Worm (Caenorhabditis elegans): ENCODE data around the gene T19C3.7.
"Not testable (repeated sequence)": the region's sequence is repeated elsewhere in the genome, so short reads cannot be mapped to it uniquely, and the experiment has no call there.

Gene T19C3.7

DNA sequence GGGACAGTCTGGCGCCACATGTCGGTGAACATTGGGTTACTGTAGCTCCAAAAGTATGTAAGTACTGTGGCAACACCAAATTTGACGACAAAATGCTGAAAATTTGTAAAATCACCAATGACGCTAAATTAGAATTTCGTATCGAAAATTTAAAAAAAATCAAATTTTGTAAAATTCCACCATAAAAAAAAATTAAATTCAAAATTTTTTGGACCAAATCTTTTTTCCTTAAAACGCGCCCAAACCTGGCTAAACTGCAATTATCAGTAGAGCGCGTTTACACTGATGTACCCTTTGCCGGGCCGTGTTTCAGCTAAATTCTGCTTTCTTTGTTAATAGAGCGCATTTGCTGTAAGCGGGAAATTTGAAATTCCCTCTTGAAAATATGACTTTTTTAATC, 4.5 kb downstream of the T19C3.7 start, which contains the start of gene T19C3.6:
TSS of gene T19C3.6 (minus strand) at position 101 of the 400 bp plus-strand sequence.
- TF ChIP-seq lin-38 (GFP tag; IDR thresholded peaks at IDR 0.05): peak; percentile 72
- TF ChIP-seq zip-2 (tag; optimal IDR thresholded peaks at IDR 0.05): no peak

DNA sequence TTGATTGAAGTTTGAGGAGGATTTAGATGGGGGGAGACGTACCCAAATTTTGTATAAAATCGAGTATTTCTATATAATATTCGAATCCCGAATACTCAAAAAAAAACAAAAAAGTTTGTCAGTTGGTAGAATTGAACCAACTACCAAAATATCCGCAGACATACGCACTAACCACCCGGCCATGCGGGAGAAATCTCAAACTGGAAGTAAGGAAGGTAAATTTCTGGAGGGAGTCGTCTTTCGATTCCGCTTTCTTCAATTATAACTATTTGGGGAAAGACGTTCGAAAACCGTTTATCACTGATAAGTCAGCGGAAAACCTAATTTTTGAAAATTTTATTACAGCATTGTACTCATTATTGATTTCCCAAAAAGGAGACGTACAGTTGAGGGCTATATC, 7.0 kb downstream of the T19C3.7 start:
- TF ChIP-seq F44E2.7 (GFP tag; IDR thresholded peaks at IDR 0.05) (0 out of 2 replicates have a peak, but pooled peaks have one; percentile 57), tra-1 (GFP tag; IDR thresholded peaks at IDR 0.05) (0 out of 2 replicates have a peak, but pooled peaks have one; percentile 45), pha-4 (GFP tag; IDR thresholded peaks at IDR 0.05) (peak; percentile 61; the same call in 1 of the 2 replicates), ceh-20 (GFP tag; IDR thresholded peaks at IDR 0.05) (0 out of 2 replicates have a peak, but pooled peaks have one; percentile 25), mes-2 (tag; optimal IDR thresholded peaks at IDR 0.05; ENCODE audit: poor library complexity, severe bottlenecking) (peak; percentile 31), egl-43 (GFP tag; IDR thresholded peaks at IDR 0.05) (peak; percentile 72), D1046.2 (GFP tag; IDR thresholded peaks at IDR 0.05) (peak; percentile 63; the same call in 1 of the 2 replicates), arid-1 (GFP tag; conservative IDR thresholded peaks at IDR 0.05) (peak; percentile 66; the same call in 1 of the 2 replicates), T26A8.4 (GFP tag; IDR thresholded peaks at IDR 0.05) (0 out of 2 replicates have a peak, but pooled peaks have one; percentile 36), dmd-8 (GFP tag; IDR thresholded peaks at IDR 0.05) (peak; percentile 76), F26F4.8 (GFP tag; conservative IDR thresholded peaks at IDR 0.05) (0 out of 2 replicates have a peak, but pooled peaks have one; percentile 69), lin-38 (GFP tag; IDR thresholded peaks at IDR 0.05) (peak; percentile 66), snpc-1.2 (GFP tag; IDR thresholded peaks at IDR 0.05) (peak; percentile 63), Y105C5A.15 (GFP tag; IDR thresholded peaks at IDR 0.05) (0 out of 2 replicates have a peak, but pooled peaks have one; percentile 58), vab-7 (GFP tag; IDR thresholded peaks at IDR 0.05) (peak; percentile 59; the same call in 1 of the 2 replicates), hmg-1.1 (GFP tag; IDR thresholded peaks at IDR 0.05) (peak; percentile 48; the same call in 1 of the 2 replicates), lim-7 (GFP tag; IDR thresholded peaks at IDR 0.05) (peak; percentile 71), Y48G9A.11 (GFP tag; IDR thresholded peaks at IDR 0.05) (peak; percentile 57; the same call in 1 of the 2 replicates)
- TF ChIP-seq pha-4 (tag; optimal IDR thresholded peaks at IDR 0.05): not testable (repeated sequence)

DNA sequence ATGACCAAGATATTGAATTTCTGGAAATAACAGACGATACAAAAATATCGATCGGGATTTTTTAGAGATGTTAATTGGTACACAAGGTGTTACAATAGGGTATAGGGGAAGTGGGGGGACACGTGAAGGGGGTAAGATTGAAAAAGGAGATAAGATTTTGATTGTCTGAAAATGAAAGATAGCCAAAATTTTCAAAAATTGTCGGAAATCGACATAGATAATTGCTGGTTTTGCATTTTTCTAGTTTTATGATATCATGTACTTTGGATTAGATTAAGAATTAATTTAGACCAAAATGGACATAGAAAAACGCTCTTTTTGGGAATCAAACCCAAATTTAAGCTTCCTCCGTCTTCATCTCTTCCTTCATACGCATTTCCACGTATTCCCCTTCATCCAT, 8.1 kb downstream of the T19C3.7 start, which contains the start of gene T19C3.5:
TSS of gene T19C3.5 (minus strand) at position 101 of the 400 bp plus-strand sequence.
- TF ChIP-seq ceh-62 (tag; optimal IDR thresholded peaks at IDR 0.05) (no peak), F37D6.2 (tag; optimal IDR thresholded peaks at IDR 0.05) (no peak), hlh-30 (tag; optimal IDR thresholded peaks at IDR 0.05; ENCODE audit: insufficient read depth) (no peak), ceh-44 (GFP tag; IDR thresholded peaks at IDR 0.05) (no peak), cey-2 (tag; optimal IDR thresholded peaks at IDR 0.05; ENCODE audit: borderline replicate concordance, insufficient read depth) (no peak), zag-1 (tag; optimal IDR thresholded peaks at IDR 0.05) (no peak), lsy-2 (tag; optimal IDR thresholded peaks at IDR 0.05) (no peak), rbr-2 (tag; optimal IDR thresholded peaks at IDR 0.05) (no peak), nhr-28 (tag; optimal IDR thresholded peaks at IDR 0.05) (no peak), unc-39 (tag; optimal IDR thresholded peaks at IDR 0.05) (no peak), aly-2 (tag; optimal IDR thresholded peaks at IDR 0.05) (no peak), dmd-9 (GFP tag; IDR thresholded peaks at IDR 0.05) (no peak), ztf-7 (tag; optimal IDR thresholded peaks at IDR 0.05) (no peak), Y105C5A.15 (GFP tag; IDR thresholded peaks at IDR 0.05) (no peak), lin-1 (GFP tag; IDR thresholded peaks at IDR 0.05) (no peak), skn-1 (tag; optimal IDR thresholded peaks at IDR 0.05) (no peak), ctbp-1 (GFP tag; IDR thresholded peaks at IDR 0.05) (no peak), lin-39 (tag; optimal IDR thresholded peaks at IDR 0.05) (no peak)

Measured in whole organism, L4 larva.